Fruit fly (Drosophila melanogaster): ENCODE results near the gene CG17261.
A peak's percentile ranks its signal among the peaks of the same experiment; 100 is the strongest.

Gene CG17261

dm6 chr2L:3003399-3003798 is 39.0 kb upstream of the CG17261 start (continued):
- TF ChIP-seq cas (GFP tag; IDR thresholded peaks at IDR 0.05) (no peak), rib (GFP tag; IDR thresholded peaks at IDR 0.05) (no peak), Chrac-16 (GFP tag; optimal IDR thresholded peaks at IDR 0.05) (no peak), ind (GFP tag; optimal IDR thresholded peaks at IDR 0.05) (peak; percentile 41), mld (GFP tag; IDR thresholded peaks at IDR 0.05; ENCODE audit: partially characterized antibody) (no peak), bab2 (GFP tag; optimal IDR thresholded peaks at IDR 0.05) (peak; percentile 59), bbx (GFP tag; IDR thresholded peaks at IDR 0.05; ENCODE audit: partially characterized antibody) (no peak), CG14050 (GFP tag; IDR thresholded peaks at IDR 0.05) (0 out of 3 replicates have a peak, but pooled peaks have one; percentile 21), Hr51 (GFP tag; optimal IDR thresholded peaks at IDR 0.05) (peak in 1 of 2 experiments; percentile 73), tio (GFP tag; optimal IDR thresholded peaks at IDR 0.05) (no peak), CG2199 (GFP tag; IDR thresholded peaks at IDR 0.05) (no peak), vfl (GFP tag; optimal IDR thresholded peaks at IDR 0.05) (no peak), ro (GFP tag; IDR thresholded peaks at IDR 0.05) (no peak), Taf1 (GFP tag; IDR thresholded peaks at IDR 0.05) (no peak), Rfx (GFP tag; IDR thresholded peaks at IDR 0.05) (no peak), ham (GFP tag; IDR thresholded peaks at IDR 0.05) (no peak), pros (GFP tag; optimal IDR thresholded peaks at IDR 0.05) (no peak), CG6683 (GFP tag; optimal IDR thresholded peaks at IDR 0.05) (no peak), CG16813 (GFP tag; IDR thresholded peaks at IDR 0.05; ENCODE audit: partially characterized antibody) (no peak), B-H1 (GFP tag; IDR thresholded peaks at IDR 0.05) (no peak), sens (GFP tag) (peak; percentile 92), CG30431 (GFP tag; optimal IDR thresholded peaks at IDR 0.05) (no peak), prd (optimal IDR thresholded peaks at IDR 0.05) (no peak), prd (GFP tag; IDR thresholded peaks at IDR 0.05) (peak; percentile 47; the same call in 2 of the 3 replicates), H2.0 (GFP tag; IDR thresholded peaks at IDR 0.05) (0 out of 2 replicates have a peak, but pooled peaks have one; percentile 25), slbo (GFP tag; IDR thresholded peaks at IDR 0.05) (no peak), CG7357 (GFP tag; IDR thresholded peaks at IDR 0.05) (no peak), en (GFP tag; optimal IDR thresholded peaks at IDR 0.05) (no peak), gsb (GFP tag; IDR thresholded peaks at IDR 0.05) (no peak), Stat92E (GFP tag; optimal IDR thresholded peaks at IDR 0.05) (no peak), CG4730 (GFP tag; IDR thresholded peaks at IDR 0.05) (no peak), CG3407 (GFP tag; optimal IDR thresholded peaks at IDR 0.05) (peak; percentile 52), CG9437 (GFP tag; optimal IDR thresholded peaks at IDR 0.05) (peak; percentile 40), CG7928 (GFP tag; optimal IDR thresholded peaks at IDR 0.05) (no peak), pho (GFP tag; optimal IDR thresholded peaks at IDR 0.05) (no peak), sob (GFP tag; IDR thresholded peaks at IDR 0.05) (no peak), MESR4 (GFP tag; optimal IDR thresholded peaks at IDR 0.05) (no peak), zf30C (GFP tag; optimal IDR thresholded peaks at IDR 0.05) (no peak), CG43689 (GFP tag; IDR thresholded peaks at IDR 0.05) (no peak), Doc2 (GFP tag; IDR thresholded peaks at IDR 0.05) (no peak), bowl (GFP tag; IDR thresholded peaks at IDR 0.05) (no peak), az2 (GFP tag; optimal IDR thresholded peaks at IDR 0.05) (peak; percentile 17), CG9727 (GFP tag; optimal IDR thresholded peaks at IDR 0.05) (no peak), CG1024 (GFP tag; IDR thresholded peaks at IDR 0.05) (no peak), Blimp-1 (GFP tag; optimal IDR thresholded peaks at IDR 0.05) (peak; percentile 77), Pdp1 (GFP tag; optimal IDR thresholded peaks at IDR 0.05) (peak in 1 of 2 experiments; percentile 19), Ravus (GFP tag; IDR thresholded peaks at IDR 0.05) (no peak), Poxn (GFP tag; IDR thresholded peaks at IDR 0.05) (no peak), lab (GFP tag; optimal IDR thresholded peaks at IDR 0.05) (peak; percentile 51), CG8944 (GFP tag; optimal IDR thresholded peaks at IDR 0.05) (no peak), phol (tag; optimal IDR thresholded peaks at IDR 0.05) (peak; percentile 66), pfk (GFP tag; optimal IDR thresholded peaks at IDR 0.05) (no peak)
